Worm (Caenorhabditis elegans): Measurements from ENCODE around the gene gcna-1.

DNA sequence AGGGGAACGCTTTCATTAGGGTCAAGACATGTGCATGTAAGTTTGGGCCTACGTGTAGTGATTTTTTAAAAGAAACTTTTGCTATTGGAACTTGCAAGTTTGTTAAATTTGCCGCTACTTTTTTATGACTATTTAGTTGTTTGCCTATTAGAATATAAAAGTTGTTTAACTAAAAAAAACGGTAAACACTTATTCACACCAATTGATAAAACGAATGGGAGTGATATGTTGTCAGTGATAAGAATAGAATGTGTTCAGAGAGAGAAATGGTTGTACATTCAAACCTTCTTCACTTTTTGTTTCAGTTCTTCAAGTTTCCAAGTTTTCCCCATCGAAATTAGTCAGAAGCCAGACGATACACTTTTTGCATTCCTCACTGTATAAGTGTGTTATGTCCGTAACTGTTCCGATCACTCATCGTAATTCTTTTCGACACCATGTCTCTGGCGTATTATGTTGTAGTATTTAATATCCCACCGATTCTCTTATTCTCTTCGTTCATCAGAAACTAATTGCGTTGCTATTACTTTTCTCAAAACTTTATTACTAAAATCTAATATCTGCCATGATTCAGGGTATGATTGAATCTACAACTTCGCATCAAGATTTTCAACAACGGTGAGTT lies 42.9 kb downstream of the gcna-1 start, which contains the start of gene dct-6:
- TF ChIP-seq nhr-11 (tag; optimal IDR thresholded peaks at IDR 0.05) (no peak), nhr-237 (tag; optimal IDR thresholded peaks at IDR 0.05) (no peak), tbx-2 (tag; optimal IDR thresholded peaks at IDR 0.05) (no peak), unc-39 (tag; optimal IDR thresholded peaks at IDR 0.05) (no peak), snpc-4 (tag; optimal IDR thresholded peaks at IDR 0.05) (no peak), nfya-1 (tag; optimal IDR thresholded peaks at IDR 0.05; ENCODE audit: insufficient read depth) (no peak), lin-39 (tag; optimal IDR thresholded peaks at IDR 0.05) (no peak)

Measured in whole organism, L3 larva.